Worm (Caenorhabditis elegans) whole organism, midembryonic: ENCODE results near the gene T24C4.2.
A peak's percentile ranks its signal among the peaks of the same experiment; 100 is the strongest.

Source experiments
- T22C8.4 ChIP-seq: fragments of 200-800 bp; sonication (Bioruptor generic); IDR thresholded peaks from 2 replicates; pipeline ENCODE4 v1.3.6; 2022; ENCODE audit warnings: missing genetic modification characterization, missing compliant biosample characterization
- cog-1 ChIP-seq: sonication (generic microtip); optimal IDR thresholded peaks from 2 replicates; lab custom pipeline; 2016; ENCODE audit warnings: missing genetic modification characterization, missing compliant biosample characterization
- flt-1 ChIP-seq: fragments of 200-800 bp; sonication (Bioruptor generic); IDR thresholded peaks from 2 replicates; pipeline ENCODE4 v1.3.6; 2022; ENCODE audit warnings: missing genetic modification characterization, missing compliant biosample characterization
- klf-2 ChIP-seq: fragments of 200-800 bp; sonication (Bioruptor generic); conservative IDR thresholded peaks from 2 replicates; pipeline ENCODE4 v1.3.6; 2022; ENCODE audit warnings: missing genetic modification reagents, missing genetic modification characterization, missing compliant biosample characterization
- med-1 ChIP-seq: sonication (generic microtip); optimal IDR thresholded peaks from 2 replicates; lab custom pipeline; 2017; ENCODE audit warnings: missing genetic modification characterization, mild to moderate bottlenecking, missing compliant biosample characterization, antibody characterized with exemption, missing genetic modification reagents; ENCODE audit not compliant: insufficient read depth
- ref-1 ChIP-seq: fragments of 200-800 bp; sonication (Bioruptor generic); conservative IDR thresholded peaks from 2 replicates; pipeline ENCODE4 v1.3.6; 2022; ENCODE audit warnings: missing genetic modification reagents, missing genetic modification characterization, missing compliant biosample characterization
- tab-1 ChIP-seq: fragments of 200-800 bp; sonication (Bioruptor generic); IDR thresholded peaks from 2 replicates; pipeline ENCODE4 v1.3.6; 2022; ENCODE audit warnings: missing genetic modification characterization, missing compliant biosample characterization
- ztf-23 ChIP-seq: fragments of 200-800 bp; sonication (Bioruptor generic); IDR thresholded peaks from 2 replicates; pipeline ENCODE4 v1.3.6; 2022; ENCODE audit warnings: missing genetic modification reagents, missing genetic modification characterization, missing compliant biosample characterization
- ztf-29 ChIP-seq: fragments of 200-800 bp; sonication (Bioruptor generic); IDR thresholded peaks from 2 replicates; pipeline ENCODE4 v1.3.6; 2022; ENCODE audit warnings: missing genetic modification reagents, missing genetic modification characterization, missing compliant biosample characterization

Gene T24C4.2

ce11 chrIII:834443-834815 lies 35.3 kb downstream of the T24C4.2 start:
- TF ChIP-seq ztf-23: no peak
- TF ChIP-seq ztf-29: peak; percentile 30; the same call in 1 of the 2 replicates
- no peak for TF ChIP-seq med-1 (GFP tag; lab: Kevin White, UChicago)
- peak; percentile 66; the same call in 1 of the 2 replicates for TF ChIP-seq flt-1 (GFP tag; lab: Robert Waterston, UW)
- TF ChIP-seq ref-1 (GFP tag; lab: Robert Waterston, UW): no peak
- TF ChIP-seq tab-1 (GFP tag; lab: Robert Waterston, UW): no peak

DNA sequence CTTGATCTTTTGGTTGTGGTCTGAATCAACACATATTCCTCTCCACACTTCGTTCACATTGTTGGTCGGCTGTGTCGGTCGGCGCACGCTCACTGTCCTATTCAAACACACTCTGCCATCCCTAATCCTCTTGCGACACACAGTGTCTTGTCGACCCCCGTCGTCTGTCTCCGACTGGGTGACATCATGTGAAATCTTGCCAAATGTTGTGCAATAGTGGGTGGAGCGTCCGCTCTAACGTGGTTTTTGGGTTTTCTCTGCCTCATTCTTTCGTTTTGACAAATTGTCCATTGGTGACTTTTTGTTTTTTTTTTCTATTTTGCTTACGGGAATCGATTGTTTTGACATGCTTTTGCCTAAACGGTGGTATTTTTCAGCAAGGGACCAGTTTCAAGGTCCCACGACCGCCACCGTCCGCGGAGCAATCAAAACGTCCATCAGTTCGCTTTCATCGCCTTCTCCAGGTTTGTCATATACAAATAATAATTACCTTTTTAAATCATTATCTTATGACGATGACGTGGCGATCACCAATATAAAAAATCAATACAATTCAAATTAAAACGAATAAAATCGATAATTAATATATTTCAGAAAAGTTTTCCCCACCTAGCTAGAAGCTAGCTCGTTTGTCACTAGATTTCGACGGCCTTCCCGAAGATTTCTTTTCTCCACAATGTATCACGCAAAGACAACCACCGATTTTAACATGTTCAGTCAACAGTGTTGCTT lies 35.9 kb downstream of the T24C4.2 start:
- TF ChIP-seq T22C8.4 (GFP tag; lab: Robert Waterston, UW) (peak; percentile 57; the same call in 1 of the 2 replicates), cog-1 (peak; percentile 85), flt-1 (GFP tag; lab: Robert Waterston, UW) (peak; percentile 78), ztf-29 (no peak)

- TF ChIP-seq cog-1 (no peak), ztf-29 (no peak), flt-1 (GFP tag; lab: Robert Waterston, UW) (no peak)
Observed at ce11 chrIII:832855-833504, 36.8 kb downstream of the T24C4.2 start, which contains the start of gene zip-2. TSS of gene zip-2 (plus strand) at chrIII:832982.

DNA sequence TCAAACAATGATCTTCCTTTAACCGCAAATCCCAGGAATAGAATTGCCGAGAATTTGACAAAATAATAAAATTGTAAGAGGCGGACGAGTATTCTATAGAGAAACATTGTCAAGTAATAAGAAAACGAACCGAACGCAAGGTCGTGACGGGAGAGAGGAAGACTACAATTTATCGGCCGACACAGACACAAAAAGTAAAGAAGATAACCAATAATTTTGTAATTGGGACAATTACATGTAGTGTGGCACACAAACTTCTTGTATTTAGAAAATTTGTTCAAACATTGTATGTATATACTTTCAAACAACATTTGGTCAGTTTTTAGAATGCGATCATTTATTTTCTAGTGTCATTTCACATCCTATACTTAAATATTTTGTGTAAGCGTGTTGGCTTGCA lies 37.8 kb downstream of the T24C4.2 start, which contains the start of gene ceeh-1:
Gene ceeh-1, minus strand, starts transcription at position 317 of the 400 bp plus-strand sequence.
- TF ChIP-seq tab-1 (GFP tag; lab: Robert Waterston, UW) (no peak), med-1 (GFP tag; lab: Kevin White, UChicago) (no peak), T22C8.4 (GFP tag; lab: Robert Waterston, UW) (no peak), flt-1 (GFP tag; lab: Robert Waterston, UW) (no peak), ztf-23 (no peak), ref-1 (GFP tag; lab: Robert Waterston, UW) (no peak), cog-1 (no peak)

- TF ChIP-seq klf-2 (GFP tag; lab: Robert Waterston, UW): no peak
Observed at ce11 chrIII:825256-825655, 44.5 kb downstream of the T24C4.2 start.

ce11 chrIII:822546-823272 lies 47.1 kb downstream of the T24C4.2 start, which contains the start of gene clec-149:
TSS of gene clec-149 (plus strand) at chrIII:823222.
- TF ChIP-seq med-1 (GFP tag; lab: Kevin White, UChicago) (no peak), ztf-29 (no peak), ztf-23 (no peak), tab-1 (GFP tag; lab: Robert Waterston, UW) (no peak)

DNA sequence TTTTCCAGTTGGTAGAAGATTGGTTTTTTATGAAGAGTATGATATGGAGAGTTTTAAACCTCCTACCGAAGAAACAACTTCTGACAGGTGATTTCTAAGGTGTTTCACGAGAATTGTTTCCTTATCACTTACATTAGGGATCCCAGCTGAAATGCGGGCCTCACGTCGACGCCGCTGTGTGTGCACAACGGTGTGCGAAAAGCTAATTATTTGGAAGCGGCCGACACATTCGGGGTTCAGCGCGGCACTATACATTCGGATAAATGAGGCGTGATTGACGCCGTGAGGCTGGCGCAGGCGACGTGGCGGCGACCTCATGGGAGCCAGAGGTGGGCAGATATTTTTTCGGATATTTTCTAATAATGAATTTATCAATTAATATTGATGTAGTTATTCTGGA lies 50.5 kb downstream of the T24C4.2 start:
- TF ChIP-seq ref-1 (GFP tag; lab: Robert Waterston, UW): no peak
- TF ChIP-seq tab-1 (GFP tag; lab: Robert Waterston, UW): no peak
- no peak for TF ChIP-seq T22C8.4 (GFP tag; lab: Robert Waterston, UW)
- TF ChIP-seq klf-2 (GFP tag; lab: Robert Waterston, UW): no peak
- TF ChIP-seq flt-1 (GFP tag; lab: Robert Waterston, UW): no peak
- TF ChIP-seq med-1 (GFP tag; lab: Kevin White, UChicago): no peak
- no peak for TF ChIP-seq ztf-29
- TF ChIP-seq ztf-23: no peak
- no peak for TF ChIP-seq cog-1
